Worm (Caenorhabditis elegans): ENCODE measurements around the gene F16H6.7.

DNA sequence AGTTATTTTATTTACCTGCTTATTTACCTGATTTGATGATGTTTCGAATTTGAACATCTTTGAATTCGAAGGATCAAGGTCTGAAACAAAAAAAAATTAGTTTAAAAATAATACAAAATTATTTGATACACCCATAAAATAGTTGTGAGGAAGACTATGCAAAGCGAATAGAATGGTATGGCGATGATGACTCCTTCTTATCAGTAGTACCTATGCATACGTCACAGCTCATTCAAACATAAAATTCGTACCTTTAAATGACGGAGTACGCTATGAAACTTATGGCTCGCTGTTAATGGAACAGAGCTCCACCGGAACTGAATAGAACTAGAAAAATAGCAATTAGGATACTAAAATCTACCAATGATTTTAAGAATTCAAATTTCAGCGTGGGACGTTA is 43.3 kb upstream of the F16H6.7 start, which contains the start of gene R10E8.1:
- no peak for TF ChIP-seq him-1 (tag; optimal IDR thresholded peaks at IDR 0.05)
- no peak for TF ChIP-seq dao-5 (tag; optimal IDR thresholded peaks at IDR 0.05)

Measured in whole organism, L4/young adult.